Worm (Caenorhabditis elegans) whole organism, L2 larva: ENCODE measurements around the gene str-207.
A peak's percentile ranks its signal among the peaks of the same experiment; 100 is the strongest.

ENCODE experiments used
- ceh-16 ChIP-seq: fragments of 150-350 bp; optimal IDR thresholded peaks from 2 replicates; lab custom pipeline; 2014; ENCODE audit warnings: missing biosample characterization, missing genetic modification characterization
- mab-5 ChIP-seq: fragments of 150-350 bp; optimal IDR thresholded peaks from 2 replicates; lab custom pipeline; 2014; ENCODE audit warnings: missing biosample characterization, missing genetic modification characterization
- nhr-129 ChIP-seq: fragments of 150-350 bp; optimal IDR thresholded peaks from 2 replicates; lab custom pipeline; 2014; ENCODE audit warnings: missing biosample characterization, missing genetic modification characterization
- nhr-77 ChIP-seq: fragments of 150-350 bp; optimal IDR thresholded peaks from 2 replicates; lab custom pipeline; 2014; ENCODE audit warnings: missing biosample characterization, missing genetic modification characterization
- peb-1 ChIP-seq: fragments of 150-350 bp; optimal IDR thresholded peaks from 2 replicates; lab custom pipeline; 2014; ENCODE audit warnings: missing biosample characterization, missing genetic modification characterization
- skn-1 ChIP-seq: sonication (generic microtip); optimal IDR thresholded peaks from 2 replicates; lab custom pipeline; 2017; ENCODE audit warnings: missing biosample characterization, missing genetic modification characterization
- unc-62 ChIP-seq: fragments of 150-350 bp; optimal IDR thresholded peaks from 2 replicates; lab custom pipeline; 2014; ENCODE audit warnings: missing biosample characterization, missing genetic modification reagents, missing genetic modification characterization

DNA sequence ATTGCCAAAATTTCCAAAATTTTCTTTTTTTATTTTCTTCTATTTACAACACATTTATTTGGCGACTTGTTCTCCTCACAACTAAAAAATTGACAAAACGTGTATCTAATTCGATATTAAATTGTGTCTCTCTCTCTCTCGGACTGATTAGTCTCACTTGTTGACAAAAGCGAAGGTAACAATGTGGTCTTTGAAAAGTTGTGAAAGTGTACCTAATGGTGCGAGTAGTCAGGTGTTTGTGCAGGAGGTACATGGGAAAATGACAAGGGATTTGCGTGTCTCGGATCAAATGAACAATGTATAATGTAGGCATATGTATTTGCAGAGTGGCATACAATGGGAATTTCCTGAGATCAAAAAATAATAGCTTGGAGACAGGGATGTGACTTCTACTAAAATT, 18.0 kb downstream of the str-207 start:
- TF ChIP-seq skn-1 (tag; lab: Kevin White, UChicago) (no peak), unc-62 (no peak), nhr-129 (tag; lab: Kevin White, UChicago) (peak; percentile 67), peb-1 (tag; lab: Kevin White, UChicago) (no peak), ceh-16 (tag; lab: Kevin White, UChicago) (no peak), nhr-77 (tag; lab: Kevin White, UChicago) (no peak), mab-5 (tag; lab: Kevin White, UChicago) (no peak)
